Worm (Caenorhabditis elegans): Measurements from ENCODE around the gene dhhc-1.

Gene dhhc-1

DNA sequence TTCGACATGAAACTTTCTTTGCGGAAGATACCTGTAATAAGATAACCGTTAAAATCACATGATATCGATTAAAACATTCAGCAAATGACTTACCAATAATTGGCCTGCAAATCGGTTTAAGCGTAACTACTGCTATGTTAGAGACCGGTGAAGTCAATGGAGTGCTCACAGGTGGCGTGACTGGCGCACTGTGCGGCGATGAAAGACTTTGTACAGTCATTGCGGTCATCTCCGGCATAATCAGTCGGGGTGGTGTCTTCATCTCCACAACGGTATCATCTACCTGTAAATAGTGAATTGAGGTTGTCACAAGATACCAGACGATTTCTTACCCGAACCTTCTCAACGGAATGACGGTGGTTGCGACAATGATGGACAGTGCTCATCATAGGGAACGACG lies 23.3 kb downstream of the dhhc-1 start:
- TF ChIP-seq ceh-36 (tag; optimal IDR thresholded peaks at IDR 0.05) (no peak), hmbx-1 (tag; optimal IDR thresholded peaks at IDR 0.05) (no peak), tbx-11 (GFP tag; IDR thresholded peaks at IDR 0.05) (no peak), sea-1 (GFP tag; conservative IDR thresholded peaks at IDR 0.05) (no peak), hnd-1 (tag; optimal IDR thresholded peaks at IDR 0.05) (no peak), scrt-1 (GFP tag; IDR thresholded peaks at IDR 0.05) (no peak), ets-7 (tag; optimal IDR thresholded peaks at IDR 0.05) (no peak), aly-1 (tag; optimal IDR thresholded peaks at IDR 0.05) (no peak), tbx-37 (GFP tag; conservative IDR thresholded peaks at IDR 0.05) (no peak)

DNA sequence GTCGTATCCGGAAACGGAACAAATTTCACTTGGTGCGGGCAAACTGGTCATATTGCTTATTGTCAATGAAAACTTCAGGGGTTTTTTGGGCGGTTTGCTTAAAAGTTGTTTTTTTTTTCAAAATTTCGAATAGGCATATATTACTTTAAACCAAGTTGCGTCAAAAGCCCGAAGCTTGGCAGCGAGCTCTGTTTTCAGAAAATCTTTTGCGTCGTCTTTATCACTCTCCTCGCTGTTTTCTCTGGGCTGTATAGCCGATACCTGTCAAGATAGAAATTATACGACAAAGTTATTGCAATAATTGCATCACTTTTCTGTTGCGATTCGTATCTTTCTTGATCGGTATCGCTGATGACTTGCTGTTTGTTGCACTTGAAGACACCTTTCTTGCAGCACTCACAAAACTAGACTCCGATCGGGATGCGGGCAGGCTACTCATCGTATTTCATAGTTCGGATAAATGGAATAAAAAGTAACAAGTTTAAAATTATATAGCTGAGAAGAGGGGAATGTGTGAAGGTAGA lies 24.1 kb downstream of the dhhc-1 start, which contains the start of the genes H40L08.3 and H40L08.9:
Gene H40L08.3 (minus strand): TSS at position 51 of the 524 bp plus-strand sequence.
Gene H40L08.9 (minus strand): TSS at position 439 of the 524 bp plus-strand sequence.
- TF ChIP-seq hnd-1 (tag; optimal IDR thresholded peaks at IDR 0.05), result no peak
- TF ChIP-seq hmg-4 (GFP tag; optimal IDR thresholded peaks at IDR 0.05), result no peak
- no peak for TF ChIP-seq tbx-37 (GFP tag; conservative IDR thresholded peaks at IDR 0.05)
- TF ChIP-seq scrt-1 (GFP tag; IDR thresholded peaks at IDR 0.05), result no peak
- TF ChIP-seq ceh-36 (tag; optimal IDR thresholded peaks at IDR 0.05), result no peak
- no peak for TF ChIP-seq ama-1 (optimal IDR thresholded peaks at IDR 0.05)
- TF ChIP-seq tra-4 (tag; optimal IDR thresholded peaks at IDR 0.05), result no peak
- TF ChIP-seq F13C5.2 (tag; optimal IDR thresholded peaks at IDR 0.05), result no peak

DNA sequence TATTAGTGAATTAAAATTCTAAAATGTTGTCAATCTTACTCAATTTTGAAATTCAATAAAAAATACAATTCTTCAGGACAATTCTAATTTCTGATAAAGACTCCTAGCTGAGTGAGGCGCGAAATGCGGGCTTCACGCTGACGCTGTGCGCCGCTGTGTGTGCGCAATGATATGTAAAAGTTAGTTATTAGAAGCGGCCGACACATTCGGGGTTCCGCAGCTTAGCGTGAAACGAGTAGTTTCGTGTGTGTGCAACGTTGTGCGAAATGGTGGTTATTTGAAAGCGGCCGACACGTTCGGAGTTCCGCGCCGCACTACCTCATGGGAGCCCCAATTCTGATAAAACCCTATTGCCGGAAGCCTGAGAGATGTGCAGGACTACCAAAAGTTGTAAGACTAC lies 25.0 kb downstream of the dhhc-1 start:
- TF ChIP-seq F13C5.2 (tag; optimal IDR thresholded peaks at IDR 0.05) (no peak), tbx-37 (GFP tag; conservative IDR thresholded peaks at IDR 0.05) (no peak), pes-1 (GFP tag; IDR thresholded peaks at IDR 0.05) (no peak), hmg-4 (GFP tag; optimal IDR thresholded peaks at IDR 0.05) (no peak), hnd-1 (tag; optimal IDR thresholded peaks at IDR 0.05) (no peak), aly-1 (tag; optimal IDR thresholded peaks at IDR 0.05) (no peak), ceh-13 (GFP tag; optimal IDR thresholded peaks at IDR 0.05) (no peak), flt-1 (GFP tag; IDR thresholded peaks at IDR 0.05) (no peak), B0310.2 (tag; optimal IDR thresholded peaks at IDR 0.05) (no peak), ets-7 (tag; optimal IDR thresholded peaks at IDR 0.05) (no peak), sea-1 (GFP tag; conservative IDR thresholded peaks at IDR 0.05) (no peak), tbx-11 (GFP tag; IDR thresholded peaks at IDR 0.05) (no peak), hmbx-1 (tag; optimal IDR thresholded peaks at IDR 0.05) (no peak), tra-4 (tag; optimal IDR thresholded peaks at IDR 0.05) (no peak)

DNA sequence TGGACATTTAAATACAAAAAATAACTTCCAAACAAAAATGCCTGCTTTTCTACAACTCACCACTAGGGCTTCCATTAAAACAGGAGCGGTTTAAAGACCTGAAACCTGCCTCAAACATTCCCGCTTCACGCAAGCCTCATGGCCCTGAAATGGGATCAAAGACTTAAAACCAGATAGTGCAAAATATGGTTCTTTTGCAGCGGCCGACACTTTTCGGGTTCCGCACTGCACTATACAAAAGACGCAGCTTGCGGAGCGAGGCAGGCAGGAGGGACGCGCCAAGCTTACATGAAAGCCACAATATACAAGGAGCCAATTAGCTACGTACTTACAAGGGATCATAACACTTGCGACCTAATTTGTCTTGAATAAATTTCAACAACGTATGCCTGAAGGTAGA lies 26.7 kb downstream of the dhhc-1 start:
- TF ChIP-seq hnd-1 (tag; optimal IDR thresholded peaks at IDR 0.05) (no peak), scrt-1 (GFP tag; IDR thresholded peaks at IDR 0.05) (no peak), ama-1 (optimal IDR thresholded peaks at IDR 0.05) (no peak), tbx-11 (GFP tag; IDR thresholded peaks at IDR 0.05) (no peak), ceh-36 (tag; optimal IDR thresholded peaks at IDR 0.05) (no peak), flt-1 (GFP tag; IDR thresholded peaks at IDR 0.05) (no peak), aly-1 (tag; optimal IDR thresholded peaks at IDR 0.05) (no peak), hmbx-1 (tag; optimal IDR thresholded peaks at IDR 0.05) (no peak), ets-7 (tag; optimal IDR thresholded peaks at IDR 0.05) (no peak)

DNA sequence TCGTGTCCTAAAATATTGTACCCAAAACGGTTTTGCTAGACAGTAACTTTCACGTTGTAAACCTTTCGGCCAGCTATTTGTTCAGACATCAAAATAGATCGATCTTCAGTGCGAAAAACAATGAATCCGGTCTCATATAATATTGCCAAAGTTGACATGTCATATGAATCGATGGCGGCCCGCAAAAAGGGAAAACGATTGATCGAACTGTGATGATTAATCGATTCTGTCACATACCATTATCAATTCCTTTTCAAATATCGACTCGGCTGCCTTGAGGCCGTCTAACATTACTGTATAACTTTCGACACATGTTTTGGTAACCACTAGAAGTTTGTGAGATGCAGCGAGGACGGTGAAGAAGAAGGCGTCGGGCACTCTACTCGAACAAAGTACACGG lies 27.3 kb downstream of the dhhc-1 start:
- no peak for TF ChIP-seq ama-1 (optimal IDR thresholded peaks at IDR 0.05)
- no peak for TF ChIP-seq tbx-11 (GFP tag; IDR thresholded peaks at IDR 0.05)
- no peak for TF ChIP-seq flt-1 (GFP tag; IDR thresholded peaks at IDR 0.05)
- no peak for TF ChIP-seq F13C5.2 (tag; optimal IDR thresholded peaks at IDR 0.05)
- no peak for TF ChIP-seq scrt-1 (GFP tag; IDR thresholded peaks at IDR 0.05)
- no peak for TF ChIP-seq ceh-13 (GFP tag; optimal IDR thresholded peaks at IDR 0.05)
- no peak for TF ChIP-seq hmbx-1 (tag; optimal IDR thresholded peaks at IDR 0.05)
- no peak for TF ChIP-seq ceh-36 (tag; optimal IDR thresholded peaks at IDR 0.05)
- TF ChIP-seq B0310.2 (tag; optimal IDR thresholded peaks at IDR 0.05), result no peak
- TF ChIP-seq pes-1 (GFP tag; IDR thresholded peaks at IDR 0.05), result no peak
- TF ChIP-seq ets-7 (tag; optimal IDR thresholded peaks at IDR 0.05), result no peak
- no peak for TF ChIP-seq hmg-4 (GFP tag; optimal IDR thresholded peaks at IDR 0.05)

DNA sequence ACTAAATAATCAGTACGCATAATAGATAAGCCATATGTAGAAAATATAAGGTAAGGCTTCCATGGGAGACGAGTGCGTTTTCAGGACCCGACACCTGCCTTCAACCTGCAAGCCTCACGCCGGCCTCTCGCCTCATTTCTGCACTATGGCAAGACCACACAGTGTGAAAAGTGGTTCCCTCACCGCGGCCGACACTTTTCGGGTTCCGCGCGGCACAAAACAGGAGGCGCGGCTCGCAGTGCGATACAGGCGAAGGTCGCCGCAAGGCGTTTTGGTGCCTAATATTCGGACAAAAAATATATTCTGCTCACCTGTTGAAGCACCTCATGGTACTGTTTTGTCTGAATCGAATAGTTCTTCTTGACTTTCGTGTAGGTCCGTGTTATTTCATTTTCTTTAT lies 30.1 kb downstream of the dhhc-1 start:
- no peak for TF ChIP-seq ama-1 (optimal IDR thresholded peaks at IDR 0.05)
- TF ChIP-seq aly-1 (tag; optimal IDR thresholded peaks at IDR 0.05), result no peak
- no peak for TF ChIP-seq hnd-1 (tag; optimal IDR thresholded peaks at IDR 0.05)
- TF ChIP-seq ets-7 (tag; optimal IDR thresholded peaks at IDR 0.05), result no peak
- no peak for TF ChIP-seq B0310.2 (tag; optimal IDR thresholded peaks at IDR 0.05)
- no peak for TF ChIP-seq ceh-13 (GFP tag; optimal IDR thresholded peaks at IDR 0.05)
- TF ChIP-seq flt-1 (GFP tag; IDR thresholded peaks at IDR 0.05), result no peak
- no peak for TF ChIP-seq sea-1 (GFP tag; conservative IDR thresholded peaks at IDR 0.05)
- no peak for TF ChIP-seq tbx-11 (GFP tag; IDR thresholded peaks at IDR 0.05)
- no peak for TF ChIP-seq tbx-37 (GFP tag; conservative IDR thresholded peaks at IDR 0.05)
- no peak for TF ChIP-seq pes-1 (GFP tag; IDR thresholded peaks at IDR 0.05)
- no peak for TF ChIP-seq F13C5.2 (tag; optimal IDR thresholded peaks at IDR 0.05)
- TF ChIP-seq hmg-4 (GFP tag; optimal IDR thresholded peaks at IDR 0.05), result no peak
- no peak for TF ChIP-seq hmbx-1 (tag; optimal IDR thresholded peaks at IDR 0.05)
- TF ChIP-seq scrt-1 (GFP tag; IDR thresholded peaks at IDR 0.05), result no peak
- TF ChIP-seq ceh-36 (tag; optimal IDR thresholded peaks at IDR 0.05), result no peak

DNA sequence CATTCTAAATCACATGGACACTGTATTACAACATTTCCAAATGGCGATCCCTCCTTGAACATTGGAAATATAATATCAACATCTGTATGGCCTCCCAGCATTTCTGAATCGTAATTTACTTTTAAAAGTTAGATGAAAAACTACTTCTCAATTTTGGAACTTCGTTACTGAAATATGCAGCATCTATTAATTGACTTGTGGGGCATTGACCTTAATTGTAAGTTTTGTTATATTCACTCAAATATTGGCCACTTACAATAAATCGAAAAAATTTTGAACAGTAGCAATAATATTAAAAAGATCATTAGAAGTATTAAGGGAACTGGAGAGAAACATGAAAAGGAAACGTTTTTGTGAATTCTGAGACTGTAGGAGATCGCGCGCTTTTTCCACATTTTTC lies 31.0 kb downstream of the dhhc-1 start, which contains the start of gene mam-6:
Gene mam-6 (minus strand): TSS at position 101 of the 400 bp plus-strand sequence.
- no peak for TF ChIP-seq ceh-13 (GFP tag; optimal IDR thresholded peaks at IDR 0.05)
- TF ChIP-seq ceh-36 (tag; optimal IDR thresholded peaks at IDR 0.05), result no peak
- TF ChIP-seq B0310.2 (tag; optimal IDR thresholded peaks at IDR 0.05), result no peak

DNA sequence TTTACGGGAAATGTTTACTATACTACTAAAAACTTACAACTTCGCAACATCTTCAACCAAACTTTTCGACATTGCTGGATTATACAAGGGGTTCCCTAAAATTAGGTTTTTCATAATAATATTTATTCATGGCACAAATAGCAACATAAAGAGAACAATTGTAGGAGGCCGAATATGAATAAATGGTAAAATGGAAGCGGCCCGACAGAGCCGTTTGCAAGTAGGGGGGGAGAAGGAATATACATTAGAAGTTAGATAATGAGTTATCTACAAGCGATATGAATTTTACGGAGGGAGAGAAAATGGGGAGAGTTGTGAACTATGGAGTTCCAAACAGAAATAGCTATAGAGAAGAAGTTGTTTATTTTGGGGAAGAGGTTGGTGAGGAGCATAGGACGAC lies 39.9 kb downstream of the dhhc-1 start, which contains the start of gene fbxa-96:
Gene fbxa-96 (minus strand): TSS at position 101 of the 400 bp plus-strand sequence.
- TF ChIP-seq ets-7 (tag; optimal IDR thresholded peaks at IDR 0.05), result no peak
- TF ChIP-seq tbx-37 (GFP tag; conservative IDR thresholded peaks at IDR 0.05), result no peak
- TF ChIP-seq aly-1 (tag; optimal IDR thresholded peaks at IDR 0.05), result no peak
- TF ChIP-seq tra-4 (tag; optimal IDR thresholded peaks at IDR 0.05), result no peak
- TF ChIP-seq ceh-36 (tag; optimal IDR thresholded peaks at IDR 0.05), result no peak
- no peak for TF ChIP-seq flt-1 (GFP tag; IDR thresholded peaks at IDR 0.05)
- TF ChIP-seq scrt-1 (GFP tag; IDR thresholded peaks at IDR 0.05), result no peak
- no peak for TF ChIP-seq pes-1 (GFP tag; IDR thresholded peaks at IDR 0.05)
- TF ChIP-seq ceh-13 (GFP tag; optimal IDR thresholded peaks at IDR 0.05), result no peak
- TF ChIP-seq hnd-1 (tag; optimal IDR thresholded peaks at IDR 0.05), result no peak
- no peak for TF ChIP-seq hmg-4 (GFP tag; optimal IDR thresholded peaks at IDR 0.05)
- no peak for TF ChIP-seq F13C5.2 (tag; optimal IDR thresholded peaks at IDR 0.05)
- TF ChIP-seq sea-1 (GFP tag; conservative IDR thresholded peaks at IDR 0.05), result no peak
- TF ChIP-seq B0310.2 (tag; optimal IDR thresholded peaks at IDR 0.05), result no peak
- no peak for TF ChIP-seq tbx-11 (GFP tag; IDR thresholded peaks at IDR 0.05)
- TF ChIP-seq ama-1 (optimal IDR thresholded peaks at IDR 0.05), result no peak
- TF ChIP-seq hmbx-1 (tag; optimal IDR thresholded peaks at IDR 0.05), result no peak
